Worm (Caenorhabditis elegans) whole organism, late embryonic: ENCODE results near the gene lgc-46.

Experiments
- C38D4.7 ChIP-seq: fragments of 200-800 bp; sonication (Bioruptor generic); optimal IDR thresholded peaks from 2 replicates; lab custom pipeline; 2018; ENCODE audit warnings: mild to moderate bottlenecking, missing genetic modification characterization, moderate library complexity, missing compliant biosample characterization
- F13H6.1 ChIP-seq: sonication (generic microtip); optimal IDR thresholded peaks from 2 replicates; lab custom pipeline; 2016; ENCODE audit warnings: missing genetic modification characterization, missing compliant biosample characterization
- K09A11.1 ChIP-seq: sonication (generic microtip); optimal IDR thresholded peaks from 2 replicates; lab custom pipeline; 2017; ENCODE audit warnings: antibody characterized with exemption, mild to moderate bottlenecking, missing genetic modification characterization, missing compliant biosample characterization; ENCODE audit not compliant: insufficient read depth
- T23F11.4 ChIP-seq: fragments of 200-800 bp; sonication (Bioruptor generic); optimal IDR thresholded peaks from 2 replicates; lab custom pipeline; 2018; ENCODE audit warnings: mild to moderate bottlenecking, missing genetic modification characterization, missing compliant biosample characterization
- Y22D7AL.16 ChIP-seq: sonication (generic microtip); optimal IDR thresholded peaks from 2 replicates; lab custom pipeline; 2016; ENCODE audit warnings: missing genetic modification characterization, missing compliant biosample characterization
- ceh-14 ChIP-seq: sonication (generic microtip); optimal IDR thresholded peaks from 2 replicates; lab custom pipeline; 2016; ENCODE audit warnings: missing genotype, missing genetic modification characterization, missing compliant biosample characterization
- ceh-2 ChIP-seq: sonication (generic microtip); optimal IDR thresholded peaks from 2 replicates; lab custom pipeline; 2016; ENCODE audit warnings: missing genotype, missing genetic modification characterization, missing compliant biosample characterization
- ceh-22 ChIP-seq: sonication (generic microtip); optimal IDR thresholded peaks from 2 replicates; lab custom pipeline; 2017; ENCODE audit warnings: missing biosample characterization, missing genetic modification characterization
- ceh-30 ChIP-seq: fragments of 150-350 bp; optimal IDR thresholded peaks from 2 replicates; lab custom pipeline; 2014; ENCODE audit warnings: missing biosample characterization, missing genetic modification characterization
- ceh-31 ChIP-seq: sonication (generic microtip); optimal IDR thresholded peaks from 2 replicates; lab custom pipeline; 2016; ENCODE audit warnings: missing genetic modification characterization, missing compliant biosample characterization
- ceh-45 ChIP-seq: fragments of 200-800 bp; sonication (Bioruptor generic); IDR thresholded peaks from 2 replicates; pipeline ENCODE4 v1.3.6; 2022; ENCODE audit warnings: missing genetic modification reagents, missing genetic modification characterization, missing compliant biosample characterization
- ceh-48 ChIP-seq: sonication (generic microtip); optimal IDR thresholded peaks from 2 replicates; lab custom pipeline; 2016; ENCODE audit warnings: missing genetic modification characterization, inconsistent platforms, missing compliant biosample characterization
- ceh-6 ChIP-seq: fragments of 200-800 bp; sonication (Bioruptor generic); optimal IDR thresholded peaks from 2 replicates; lab custom pipeline; 2018; ENCODE audit warnings: mild to moderate bottlenecking, missing genetic modification characterization, missing compliant biosample characterization
- ceh-9 ChIP-seq: sonication (generic microtip); optimal IDR thresholded peaks from 2 replicates; lab custom pipeline; 2016; ENCODE audit warnings: mild to moderate bottlenecking, missing genetic modification characterization, inconsistent platforms, missing compliant biosample characterization
- che-1 ChIP-seq: sonication (generic microtip); optimal IDR thresholded peaks from 2 replicates; lab custom pipeline; 2016; ENCODE audit warnings: mild to moderate bottlenecking, missing genetic modification characterization, missing compliant biosample characterization
- dve-1 ChIP-seq: sonication (generic microtip); optimal IDR thresholded peaks from 2 replicates; lab custom pipeline; 2017; ENCODE audit warnings: antibody characterized with exemption, mild to moderate bottlenecking, missing genetic modification characterization, missing compliant biosample characterization
- elt-2 ChIP-seq: sonication (generic microtip); optimal IDR thresholded peaks from 2 replicates; lab custom pipeline; 2016; ENCODE audit warnings: missing genetic modification reagents, missing genetic modification characterization, missing compliant biosample characterization
- fax-1 ChIP-seq: sonication (generic microtip); optimal IDR thresholded peaks from 2 replicates; lab custom pipeline; 2016; ENCODE audit warnings: missing genotype, missing genetic modification characterization, missing compliant biosample characterization
- hlh-15 ChIP-seq: sonication (generic microtip); optimal IDR thresholded peaks from 2 replicates; lab custom pipeline; 2016; ENCODE audit warnings: missing genetic modification characterization, missing compliant biosample characterization
- hlh-30 ChIP-seq: sonication (generic microtip); optimal IDR thresholded peaks from 2 replicates; lab custom pipeline; 2017; ENCODE audit warnings: antibody characterized with exemption, missing genetic modification characterization, missing compliant biosample characterization; ENCODE audit not compliant: insufficient read depth
- hlh-6 ChIP-seq: sonication (generic microtip); optimal IDR thresholded peaks from 2 replicates; lab custom pipeline; 2016; ENCODE audit warnings: missing genotype, missing genetic modification characterization, missing compliant biosample characterization
- lin-11 ChIP-seq: fragments of 200-800 bp; sonication (Bioruptor generic); optimal IDR thresholded peaks from 2 replicates; lab custom pipeline; 2018; ENCODE audit warnings: mild to moderate bottlenecking, missing genetic modification characterization, missing compliant biosample characterization
- madf-2 ChIP-seq: sonication (generic microtip); optimal IDR thresholded peaks from 2 replicates; lab custom pipeline; 2017; ENCODE audit warnings: missing genetic modification characterization, missing compliant biosample characterization
- nfya-1 ChIP-seq: sonication (generic microtip); optimal IDR thresholded peaks from 2 replicates; lab custom pipeline; 2017; ENCODE audit warnings: missing genetic modification characterization, mild to moderate bottlenecking, missing compliant biosample characterization, antibody characterized with exemption, moderate library complexity
- nhr-11 ChIP-seq: fragments of 150-350 bp; optimal IDR thresholded peaks from 2 replicates; lab custom pipeline; 2014; ENCODE audit warnings: missing biosample characterization, missing genetic modification characterization
- nhr-232 ChIP-seq: sonication (generic microtip); optimal IDR thresholded peaks from 2 replicates; lab custom pipeline; 2016; ENCODE audit warnings: missing genetic modification characterization, missing compliant biosample characterization
- npax-4 ChIP-seq: sonication (generic microtip); optimal IDR thresholded peaks from 2 replicates; lab custom pipeline; 2016; ENCODE audit warnings: missing genetic modification characterization, missing compliant biosample characterization
- pag-3 ChIP-seq: sonication (generic microtip); optimal IDR thresholded peaks from 2 replicates; lab custom pipeline; 2016; ENCODE audit warnings: missing compliant biosample characterization, missing genetic modification characterization, borderline replicate concordance
- pat-9 ChIP-seq: fragments of 200-800 bp; sonication (Bioruptor generic); optimal IDR thresholded peaks from 2 replicates; lab custom pipeline; 2018; ENCODE audit warnings: mild to moderate bottlenecking, missing genetic modification characterization, moderate library complexity, missing compliant biosample characterization
- pax-1 ChIP-seq: fragments of 150-350 bp; optimal IDR thresholded peaks from 2 replicates; lab custom pipeline; 2014; ENCODE audit warnings: missing biosample characterization, missing genetic modification characterization
- pha-2 ChIP-seq: sonication (generic microtip); optimal IDR thresholded peaks from 2 replicates; lab custom pipeline; 2017; ENCODE audit warnings: mild to moderate bottlenecking, missing genetic modification characterization, missing compliant biosample characterization
- pha-4 ChIP-seq: fragments of 150-350 bp; optimal IDR thresholded peaks from 2 replicates; lab custom pipeline; 2018; ENCODE audit warnings: missing biosample characterization, missing genetic modification reagents, missing genetic modification characterization
- pros-1 ChIP-seq: fragments of 150-350 bp; optimal IDR thresholded peaks from 2 replicates; lab custom pipeline; 2014; ENCODE audit warnings: missing biosample characterization, missing genetic modification reagents, missing genetic modification characterization
- ref-2 ChIP-seq: sonication (generic microtip); optimal IDR thresholded peaks from 2 replicates; lab custom pipeline; 2016; ENCODE audit warnings: missing genetic modification characterization, missing compliant biosample characterization
- sdc-2 ChIP-seq: sonication (generic microtip); optimal IDR thresholded peaks from 2 replicates; lab custom pipeline; 2016; ENCODE audit warnings: missing genotype, missing genetic modification characterization, missing compliant biosample characterization
- sox-4 ChIP-seq: sonication (generic microtip); optimal IDR thresholded peaks from 2 replicates; lab custom pipeline; 2017; ENCODE audit warnings: mild to moderate bottlenecking, missing genetic modification characterization, inconsistent platforms, missing compliant biosample characterization
- syd-9 ChIP-seq: sonication (generic microtip); optimal IDR thresholded peaks from 2 replicates; lab custom pipeline; 2016; ENCODE audit warnings: mild to moderate bottlenecking, missing genetic modification characterization, moderate library complexity, missing compliant biosample characterization
- tbx-2 ChIP-seq: sonication (generic microtip); optimal IDR thresholded peaks from 2 replicates; lab custom pipeline; 2016; ENCODE audit warnings: missing genetic modification characterization, missing compliant biosample characterization
- tbx-7 ChIP-seq: sonication (generic microtip); optimal IDR thresholded peaks from 2 replicates; lab custom pipeline; 2016; ENCODE audit warnings: missing genotype, missing genetic modification characterization, missing compliant biosample characterization
- ttx-3 ChIP-seq: sonication (generic microtip); optimal IDR thresholded peaks from 2 replicates; lab custom pipeline; 2016; ENCODE audit warnings: missing genetic modification reagents, missing genetic modification characterization, missing compliant biosample characterization
- unc-3 ChIP-seq, 2 experiments: fragments of 200-800 bp in 1 of 2; sonication (Bioruptor generic) in 1 of 2; sonication (generic microtip) in 1 of 2; conservative IDR thresholded peaks in 1 of 2; optimal IDR thresholded peaks in 1 of 2; 2 replicates each; pipeline versions ENCODE4 v1.3.6 to Lab custom; 2016 to 2022; ENCODE audit warnings: missing compliant biosample characterization in 2 of 2, missing genetic modification characterization in 2 of 2, missing genetic modification reagents in 1 of 2
- unc-42 ChIP-seq: sonication (generic microtip); optimal IDR thresholded peaks from 2 replicates; lab custom pipeline; 2016; ENCODE audit warnings: missing genotype, missing genetic modification characterization, missing compliant biosample characterization
- unc-55 ChIP-seq: sonication (generic microtip); optimal IDR thresholded peaks from 2 replicates; lab custom pipeline; 2017; ENCODE audit warnings: missing biosample characterization, missing genetic modification reagents, missing genetic modification characterization

Gene lgc-46

DNA sequence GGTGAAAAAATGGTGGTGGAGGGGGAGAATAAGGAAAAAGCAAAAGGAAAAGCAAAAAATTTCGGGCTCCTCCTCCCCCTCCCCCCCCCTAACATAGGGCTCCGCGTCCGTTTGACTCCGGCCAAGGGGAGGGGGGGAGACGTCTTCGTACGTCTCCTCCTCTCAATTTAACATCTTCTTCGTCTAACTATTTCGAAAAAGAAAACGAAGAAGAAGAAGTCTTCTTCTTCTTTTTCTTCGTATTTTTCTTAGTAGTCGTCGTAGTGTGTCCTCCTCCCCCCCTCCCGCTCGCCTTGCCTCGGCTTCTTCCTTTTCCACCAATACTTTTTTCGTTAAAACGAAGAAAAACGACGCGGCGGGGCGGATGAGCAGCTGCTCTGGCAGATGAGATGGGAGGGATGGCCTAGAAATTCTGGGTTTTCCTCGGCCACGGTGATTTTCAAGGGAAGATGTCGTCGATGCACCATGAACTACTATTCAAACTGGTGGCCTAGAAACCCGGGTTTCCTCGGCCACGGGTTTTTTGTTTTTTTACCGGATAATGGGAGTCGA, 1.1 kb upstream of the lgc-46 start:
- TF ChIP-seq elt-2 (tag; lab: Kevin White, UChicago) (no peak), unc-42 (tag; lab: Kevin White, UChicago) (peak; percentile 25), ceh-31 (tag; lab: Kevin White, UChicago) (peak; percentile 39), ceh-9 (tag; lab: Kevin White, UChicago) (no peak)

DNA sequence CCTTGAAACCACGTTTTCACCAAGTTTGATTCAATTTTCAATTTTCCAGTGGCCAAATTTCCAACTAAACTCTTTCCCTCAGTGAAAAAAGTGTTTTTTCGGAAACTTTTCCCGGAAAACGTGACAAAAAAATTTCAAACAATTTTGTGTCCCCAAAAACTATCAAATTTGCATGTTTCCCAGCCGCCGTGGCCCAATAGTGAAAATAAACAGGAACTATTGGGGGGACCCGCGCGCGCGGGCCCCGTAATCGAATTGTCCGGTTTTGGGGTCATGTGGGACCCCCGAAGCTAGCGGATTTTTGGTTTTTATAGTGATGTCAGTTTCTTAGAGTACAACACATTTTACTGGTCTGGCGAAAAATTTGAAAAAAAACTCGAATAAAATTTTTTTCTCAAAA, 4.3 kb downstream of the lgc-46 start:
- TF ChIP-seq T23F11.4 (no peak), unc-42 (tag; lab: Kevin White, UChicago) (peak; percentile 95), sox-4 (tag; lab: Kevin White, UChicago) (no peak), nfya-1 (tag; lab: Kevin White, UChicago) (no peak), ceh-6 (GFP tag; lab: Kevin White, UChicago) (no peak), pha-2 (no peak), pag-3 (tag; lab: Kevin White, UChicago) (no peak), fax-1 (tag; lab: Kevin White, UChicago) (no peak)

- TF ChIP-seq ceh-48 (tag; lab: Kevin White, UChicago) (peak; percentile 9), nhr-11 (no peak)
Measured at ce11 chrIII:1125494-1125893, 10.3 kb downstream of the lgc-46 start.

- TF ChIP-seq tbx-2 (tag; lab: Kevin White, UChicago) (peak; percentile 5), ceh-9 (tag; lab: Kevin White, UChicago) (peak; percentile 31), ttx-3 (tag; lab: Kevin White, UChicago) (peak; percentile 34), ceh-22 (no peak), lin-11 (peak; percentile 64), npax-4 (peak; percentile 46), C38D4.7 (GFP tag; lab: Kevin White, UChicago) (peak; percentile 62), tbx-7 (tag; lab: Kevin White, UChicago) (no peak), T23F11.4 (peak; percentile 54), ceh-14 (tag; lab: Kevin White, UChicago) (peak; percentile 26), pha-4 (no peak), unc-42 (tag; lab: Kevin White, UChicago) (no peak), ceh-2 (tag; lab: Kevin White, UChicago) (peak; percentile 48), che-1 (tag; lab: Kevin White, UChicago) (peak; percentile 73), ceh-31 (tag; lab: Kevin White, UChicago) (no peak), K09A11.1 (tag; lab: Kevin White, UChicago) (no peak), hlh-30 (no peak), nhr-232 (tag; lab: Kevin White, UChicago) (peak; percentile 23), dve-1 (tag; lab: Kevin White, UChicago) (no peak), sox-4 (tag; lab: Kevin White, UChicago) (peak; percentile 64), F13H6.1 (tag; lab: Kevin White, UChicago) (peak; percentile 34), Y22D7AL.16 (tag; lab: Kevin White, UChicago) (peak; percentile 43), ref-2 (tag; lab: Kevin White, UChicago) (peak; percentile 60), pros-1 (tag; lab: Kevin White, UChicago) (no peak), hlh-15 (peak; percentile 6), pax-1 (no peak), ceh-48 (tag; lab: Kevin White, UChicago) (peak; percentile 45), ceh-45 (GFP tag; lab: Robert Waterston, UW) (no peak), hlh-6 (tag; lab: Kevin White, UChicago) (peak; percentile 69), madf-2 (tag; lab: Kevin White, UChicago) (peak; percentile 44), pat-9 (tag; lab: Kevin White, UChicago) (peak; percentile 24), sdc-2 (tag; lab: Kevin White, UChicago) (peak; percentile 32), nhr-11 (no peak), ceh-30 (tag; lab: Kevin White, UChicago) (no peak), fax-1 (tag; lab: Kevin White, UChicago) (no peak), unc-55 (no peak), pha-2 (peak; percentile 61), elt-2 (tag; lab: Kevin White, UChicago) (peak; percentile 79), pag-3 (tag; lab: Kevin White, UChicago) (no peak), syd-9 (no peak), unc-3 (GFP tag; conservative IDR thresholded peaks at IDR 0.05; lab: Robert Waterston, UW) (peak; percentile 55; the same call in 1 of the 2 replicates), unc-3 (tag; optimal IDR thresholded peaks at IDR 0.05; lab: Kevin White, UChicago) (peak; percentile 11)
Measured at ce11 chrIII:1122239-1122638, 13.6 kb downstream of the lgc-46 start.
